Worm (Caenorhabditis elegans): ENCODE data around the gene C53D6.6.

Gene C53D6.6

DNA sequence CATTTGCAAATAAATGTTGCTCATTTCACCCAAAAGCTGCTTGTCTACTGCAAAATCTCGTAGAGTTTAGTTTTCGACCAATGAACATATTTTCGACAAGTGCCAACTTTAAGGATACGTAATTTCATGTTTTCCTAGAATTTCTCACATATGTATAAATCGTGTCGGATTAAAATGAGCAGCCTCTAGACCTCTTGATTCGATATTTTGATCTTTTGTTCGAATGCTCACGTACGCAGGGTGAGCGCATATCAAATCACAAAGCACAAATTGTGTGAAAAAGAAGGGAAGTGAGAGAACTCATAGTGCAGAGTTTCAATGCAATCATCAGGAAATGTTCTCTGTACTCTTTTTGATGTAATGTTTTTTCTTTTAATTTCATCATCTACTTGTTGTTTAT is 31.1 kb upstream of the C53D6.6 start (continued):
- no peak for TF ChIP-seq zip-4 (GFP tag; optimal IDR thresholded peaks at IDR 0.05)
- TF ChIP-seq mep-1 (tag; optimal IDR thresholded peaks at IDR 0.05): no peak
- no peak for TF ChIP-seq nhr-85 (tag)
- peak; percentile 80 for TF ChIP-seq nhr-20 (tag; optimal IDR thresholded peaks at IDR 0.05)
- TF ChIP-seq fkh-8 (tag; optimal IDR thresholded peaks at IDR 0.05): peak; percentile 89
- no peak for TF ChIP-seq elt-2 (tag; optimal IDR thresholded peaks at IDR 0.05)
- TF ChIP-seq C16A3.4 (tag; optimal IDR thresholded peaks at IDR 0.05): no peak
- 0 out of 2 replicates have a peak, but pooled peaks have one; percentile 22 for TF ChIP-seq nhr-19 (GFP tag; conservative IDR thresholded peaks at IDR 0.05)
- peak; percentile 76 for TF ChIP-seq sox-4 (tag; optimal IDR thresholded peaks at IDR 0.05)
- TF ChIP-seq C04F5.9 (tag; optimal IDR thresholded peaks at IDR 0.05): no peak
- no peak for TF ChIP-seq ceh-8 (GFP tag; optimal IDR thresholded peaks at IDR 0.05)
- no peak for TF ChIP-seq nhr-11 (tag; optimal IDR thresholded peaks at IDR 0.05)
- no peak for TF ChIP-seq F16B12.6 (tag; optimal IDR thresholded peaks at IDR 0.05)
- TF ChIP-seq pag-3 (tag; optimal IDR thresholded peaks at IDR 0.05; ENCODE audit: borderline replicate concordance, insufficient read depth): no peak
- peak in 1 of 2 experiments; percentile 11 for TF ChIP-seq efl-1 (optimal IDR thresholded peaks at IDR 0.05)
- no peak for TF ChIP-seq efl-1 (GFP tag; optimal IDR thresholded peaks at IDR 0.05 in 1 of 2)
- TF ChIP-seq xbp-1 (tag; optimal IDR thresholded peaks at IDR 0.05): no peak
- peak; percentile 21 for TF ChIP-seq fkh-10 (GFP tag; optimal IDR thresholded peaks at IDR 0.05)
- no peak for TF ChIP-seq ces-1 (GFP tag; optimal IDR thresholded peaks at IDR 0.05)
- no peak for TF ChIP-seq hlh-4 (tag; optimal IDR thresholded peaks at IDR 0.05)
- no peak for TF ChIP-seq mab-9 (GFP tag; IDR thresholded peaks at IDR 0.05)
- no peak for TF ChIP-seq tlp-1 (tag; optimal IDR thresholded peaks at IDR 0.05)
- no peak for TF ChIP-seq nhr-84 (tag; optimal IDR thresholded peaks at IDR 0.05)
- TF ChIP-seq fos-1 (tag; optimal IDR thresholded peaks at IDR 0.05): peak; percentile 9
- no peak for TF ChIP-seq grh-1 (GFP tag; IDR thresholded peaks at IDR 0.05)
- no peak for TF ChIP-seq vab-15 (tag; optimal IDR thresholded peaks at IDR 0.05)
- no peak for TF ChIP-seq snpc-4 (tag; optimal IDR thresholded peaks at IDR 0.05)
- TF ChIP-seq ceh-63 (GFP tag; optimal IDR thresholded peaks at IDR 0.05): no peak
- TF ChIP-seq sptf-1 (tag; optimal IDR thresholded peaks at IDR 0.05): no peak
- TF ChIP-seq lsy-2 (tag; optimal IDR thresholded peaks at IDR 0.05): no peak
- no peak for TF ChIP-seq aha-1 (tag; optimal IDR thresholded peaks at IDR 0.05)
- no peak for TF ChIP-seq Y116A8C.19 (tag; optimal IDR thresholded peaks at IDR 0.05; ENCODE audit: borderline replicate concordance)
- TF ChIP-seq snu-23 (GFP tag; optimal IDR thresholded peaks at IDR 0.05): no peak
- TF ChIP-seq nhr-12 (tag; optimal IDR thresholded peaks at IDR 0.05): no peak
- peak; percentile 72 for TF ChIP-seq dsc-1 (tag; optimal IDR thresholded peaks at IDR 0.05)
- no peak for TF ChIP-seq nhr-77 (tag; optimal IDR thresholded peaks at IDR 0.05)
- no peak for TF ChIP-seq nhr-237 (tag; optimal IDR thresholded peaks at IDR 0.05)
- no peak for TF ChIP-seq unc-30 (tag; optimal IDR thresholded peaks at IDR 0.05)
- no peak for TF ChIP-seq dpl-1 (GFP tag; optimal IDR thresholded peaks at IDR 0.05)
- TF ChIP-seq unc-86 (tag; optimal IDR thresholded peaks at IDR 0.05): no peak
- TF ChIP-seq elt-3 (tag; optimal IDR thresholded peaks at IDR 0.05): no peak
- no peak for TF ChIP-seq ama-1 (optimal IDR thresholded peaks at IDR 0.05)
- TF ChIP-seq unc-98 (GFP tag; IDR thresholded peaks at IDR 0.05): no peak
- no peak for TF ChIP-seq hpl-2 (GFP tag; optimal IDR thresholded peaks at IDR 0.05)
- no peak for TF ChIP-seq nhr-90 (tag; optimal IDR thresholded peaks at IDR 0.05; ENCODE audit: poor library complexity)
- TF ChIP-seq mdl-1 (tag; optimal IDR thresholded peaks at IDR 0.05): no peak
- no peak for TF ChIP-seq pqm-1 (tag; optimal IDR thresholded peaks at IDR 0.05)
- TF ChIP-seq blmp-1 (tag; optimal IDR thresholded peaks at IDR 0.05): no peak
- TF ChIP-seq C34B4.2 (tag; optimal IDR thresholded peaks at IDR 0.05): no peak
- TF ChIP-seq swsn-7 (tag; optimal IDR thresholded peaks at IDR 0.05): peak; percentile 17
- peak; percentile 32 for TF ChIP-seq jun-1 (tag; optimal IDR thresholded peaks at IDR 0.05)
- TF ChIP-seq ztf-4 (tag; optimal IDR thresholded peaks at IDR 0.05): no peak
- TF ChIP-seq irx-1 (tag; optimal IDR thresholded peaks at IDR 0.05): peak; percentile 40
- TF ChIP-seq tbx-2 (tag; optimal IDR thresholded peaks at IDR 0.05): no peak
- no peak for TF ChIP-seq aly-2 (tag; optimal IDR thresholded peaks at IDR 0.05)
- peak; percentile 13 for TF ChIP-seq pax-3 (tag; optimal IDR thresholded peaks at IDR 0.05)

All from whole organism, L1 larva.